Fruit fly (Drosophila melanogaster): ENCODE results near the gene CG46320.

- TF ChIP-seq CG1620 (GFP tag; optimal IDR thresholded peaks at IDR 0.05) (no peak), CG14711 (tag; optimal IDR thresholded peaks at IDR 0.05) (no peak), CG7045 (GFP tag; optimal IDR thresholded peaks at IDR 0.05) (no peak)
Measured at dm6 chr3L:5635237-5636025, 28.5 kb upstream of the CG46320 start.

Data from whole organism, adult.